Worm (Caenorhabditis elegans) whole organism, early embryonic: ENCODE measurements around the gene C44C11.6.

Experiments
- B0310.2 ChIP-seq: sonication (generic microtip); optimal IDR thresholded peaks from 2 replicates; lab custom pipeline; 2016; ENCODE audit warnings: mild to moderate bottlenecking, missing genetic modification characterization, missing compliant biosample characterization
- F13C5.2 ChIP-seq: sonication (generic microtip); optimal IDR thresholded peaks from 2 replicates; lab custom pipeline; 2017; ENCODE audit warnings: mild to moderate bottlenecking, missing genetic modification characterization, inconsistent platforms, missing compliant biosample characterization
- aly-1 ChIP-seq: sonication (generic microtip); optimal IDR thresholded peaks from 2 replicates; lab custom pipeline; 2016; ENCODE audit warnings: missing genetic modification characterization, missing compliant biosample characterization
- ama-1 ChIP-seq: fragments of 150-350 bp; optimal IDR thresholded peaks from 2 replicates; lab custom pipeline; 2014
- flt-1 ChIP-seq: fragments of 200-800 bp; sonication (Bioruptor generic); IDR thresholded peaks from 2 replicates; pipeline ENCODE4 v1.3.6; 2022; ENCODE audit warnings: missing genetic modification characterization, missing compliant biosample characterization
- hmbx-1 ChIP-seq: sonication (generic microtip); optimal IDR thresholded peaks from 2 replicates; lab custom pipeline; 2016; ENCODE audit warnings: mild to moderate bottlenecking, missing genetic modification characterization, missing compliant biosample characterization
- hmg-4 ChIP-seq: fragments of 200-800 bp; sonication (Bioruptor generic); optimal IDR thresholded peaks from 2 replicates; lab custom pipeline; 2018; ENCODE audit warnings: mild to moderate bottlenecking, missing genetic modification characterization, missing compliant biosample characterization
- hnd-1 ChIP-seq: sonication (generic microtip); optimal IDR thresholded peaks from 2 replicates; lab custom pipeline; 2016; ENCODE audit warnings: missing genetic modification characterization, missing compliant biosample characterization
- pes-1 ChIP-seq: fragments of 200-800 bp; sonication (Bioruptor generic); IDR thresholded peaks from 2 replicates; pipeline ENCODE4 v1.3.6; 2022; ENCODE audit warnings: missing genetic modification reagents, missing genetic modification characterization, missing compliant biosample characterization
- sea-1 ChIP-seq: fragments of 200-800 bp; sonication (Bioruptor generic); conservative IDR thresholded peaks from 2 replicates; pipeline ENCODE4 v1.3.6; 2022; ENCODE audit warnings: missing genetic modification characterization, missing compliant biosample characterization
- tbx-37 ChIP-seq: fragments of 200-800 bp; sonication (Bioruptor generic); conservative IDR thresholded peaks from 2 replicates; pipeline ENCODE4 v1.3.6; 2022; ENCODE audit warnings: missing genetic modification reagents, missing genetic modification characterization, missing compliant biosample characterization

DNA sequence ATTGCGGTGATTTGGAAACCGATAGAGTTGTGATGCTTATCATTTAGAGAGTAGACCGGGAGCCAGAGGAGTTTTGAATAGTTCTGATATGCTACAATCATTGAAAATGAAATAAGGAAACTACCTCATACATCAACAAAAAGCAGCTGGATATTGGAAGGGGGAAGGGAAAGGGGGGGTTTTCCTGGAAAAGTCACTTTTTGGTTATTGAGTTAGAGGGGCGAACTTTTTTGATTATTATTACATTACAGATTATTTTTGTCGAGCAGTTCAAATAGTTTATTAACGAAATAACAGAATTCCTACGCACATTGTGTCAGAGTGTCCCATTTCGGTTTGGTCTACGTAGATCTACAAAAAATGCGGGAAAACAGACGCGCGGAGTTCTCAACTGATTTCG is 42.2 kb downstream of the C44C11.6 start, which contains the start of gene sre-42:
- TF ChIP-seq F13C5.2 (tag; lab: Kevin White, UChicago) (no peak), hnd-1 (no peak), sea-1 (GFP tag; lab: Robert Waterston, UW) (no peak), ama-1 (lab: Kevin White, UChicago) (no peak), B0310.2 (tag; lab: Kevin White, UChicago) (no peak), hmg-4 (GFP tag; lab: Kevin White, UChicago) (no peak), pes-1 (GFP tag; lab: Robert Waterston, UW) (no peak), aly-1 (no peak), flt-1 (GFP tag; lab: Robert Waterston, UW) (no peak), hmbx-1 (tag; lab: Kevin White, UChicago) (no peak), tbx-37 (GFP tag; lab: Robert Waterston, UW) (no peak)
